Fruit fly (Drosophila melanogaster) whole organism, wandering third instar larva: ENCODE data around the gene CG3744.

Experiments used
- Abd-B ChIP-seq: fragments of >200 bp; optimal IDR thresholded peaks from 2 replicates; lab custom pipeline; 2017; ENCODE audit warnings: missing biosample characterization, missing genetic modification characterization
- CG32264 ChIP-seq: fragments of 200-800 bp; sonication (Bioruptor generic); optimal IDR thresholded peaks from 2 replicates; lab custom pipeline; 2016; ENCODE audit warnings: missing biosample characterization, missing genetic modification characterization
- CG9705 ChIP-seq: fragments of 200-800 bp; sonication (Bioruptor generic); optimal IDR thresholded peaks from 2 replicates; lab custom pipeline; 2018; ENCODE audit warnings: missing biosample characterization, mild to moderate bottlenecking, missing genetic modification characterization
- CrebA ChIP-seq: fragments of 200-800 bp; sonication (Bioruptor generic); optimal IDR thresholded peaks from 2 replicates; lab custom pipeline; 2016; ENCODE audit warnings: missing biosample characterization, mild to moderate bottlenecking, missing genetic modification characterization, borderline replicate concordance
- Dfd ChIP-seq: fragments of >200 bp; optimal IDR thresholded peaks from 2 replicates; lab custom pipeline; 2017; ENCODE audit warnings: missing biosample characterization, missing genetic modification characterization
- Dif ChIP-seq: fragments of 200-275, 200-300 bp; sonication (Bioruptor generic); optimal IDR thresholded peaks from 2 replicates; lab custom pipeline; 2018; ENCODE audit warnings: missing biosample characterization, missing genetic modification characterization; ENCODE audit not compliant: partially characterized antibody
- GATAd ChIP-seq: sonication (Bioruptor generic); optimal IDR thresholded peaks from 2 replicates; lab custom pipeline; 2016; ENCODE audit warnings: missing biosample characterization, missing genetic modification characterization
- HLH106 ChIP-seq: fragments of 200-800 bp; optimal IDR thresholded peaks from 3 replicates; lab custom pipeline; 2019; ENCODE audit warnings: missing biosample characterization, mild to moderate bottlenecking, missing genetic modification characterization, moderate library complexity
- Hnf4 ChIP-seq: fragments of 200-800 bp; sonication (Bioruptor generic); optimal IDR thresholded peaks from 2 replicates; lab custom pipeline; 2016; ENCODE audit warnings: missing biosample characterization, mild to moderate bottlenecking, missing genetic modification characterization
- Hr78 ChIP-seq: fragments of >200 bp; optimal IDR thresholded peaks from 2 replicates; lab custom pipeline; 2017; ENCODE audit warnings: missing biosample characterization, missing genetic modification characterization
- Hr83 ChIP-seq: fragments of 200-300 bp; sonication (Bioruptor generic); optimal IDR thresholded peaks from 2 replicates; lab custom pipeline; 2016; ENCODE audit warnings: missing biosample characterization, mild to moderate bottlenecking, missing genetic modification characterization, moderate library complexity; ENCODE audit not compliant: poor library complexity, severe bottlenecking
- Jra ChIP-seq: sonication (Bioruptor generic); optimal IDR thresholded peaks from 2 replicates; lab custom pipeline; 2016; ENCODE audit warnings: missing biosample characterization, missing genetic modification characterization
- Mio ChIP-seq: sonication (Bioruptor generic); optimal IDR thresholded peaks from 2 replicates; lab custom pipeline; 2016; ENCODE audit warnings: missing biosample characterization, missing genetic modification characterization
- Myc ChIP-seq: fragments of >200 bp; optimal IDR thresholded peaks from 2 replicates; lab custom pipeline; 2017
- N ChIP-seq: fragments of >200 bp; optimal IDR thresholded peaks from 2 replicates; lab custom pipeline; 2018; ENCODE audit warnings: missing biosample characterization, missing external identifiers, missing genetic modification characterization
- OdsH ChIP-seq: fragments of 200-800 bp; sonication (Bioruptor generic); optimal IDR thresholded peaks from 2 replicates; lab custom pipeline; 2016; ENCODE audit warnings: missing biosample characterization, mild to moderate bottlenecking, missing genetic modification characterization
- Rel ChIP-seq, 2 experiments: fragments of 200-800 bp; sonication (Bioruptor generic) in 1 of 2; optimal IDR thresholded peaks; 2 replicates in 1 of 2; 3 replicates in 1 of 2; lab custom pipeline; 2016 to 2019; ENCODE audit warnings: mild to moderate bottlenecking in 2 of 2, missing biosample characterization in 2 of 2, missing genetic modification characterization in 2 of 2, moderate library complexity in 1 of 2
- Sp1 ChIP-seq: fragments of 200-800 bp; sonication (Bioruptor generic); optimal IDR thresholded peaks from 3 replicates; lab custom pipeline; 2019; ENCODE audit warnings: missing biosample characterization, mild to moderate bottlenecking, missing genetic modification characterization, moderate library complexity
- Vsx2 ChIP-seq: fragments of 200-300, 225-300 bp; sonication (Bioruptor generic); optimal IDR thresholded peaks from 2 replicates; lab custom pipeline; 2018; ENCODE audit warnings: missing biosample characterization, missing genetic modification characterization; ENCODE audit not compliant: partially characterized antibody
- br ChIP-seq: fragments of 200-800 bp; sonication (Bioruptor generic); optimal IDR thresholded peaks from 2 replicates; lab custom pipeline; 2016; ENCODE audit warnings: missing biosample characterization, missing genetic modification characterization
- brk ChIP-seq: fragments of 200-800 bp; sonication (Bioruptor generic); optimal IDR thresholded peaks from 2 replicates; lab custom pipeline; 2016; ENCODE audit warnings: missing biosample characterization, mild to moderate bottlenecking, missing genetic modification characterization
- dl ChIP-seq, 2 experiments: fragments of 175-275, 200-275 bp in 1 of 2; fragments of 200-275 bp in 1 of 2; sonication (Bioruptor generic); optimal IDR thresholded peaks; lab custom pipeline; 2018; ENCODE audit warnings: mild to moderate bottlenecking in 2 of 2, missing biosample characterization in 2 of 2, missing genetic modification characterization in 2 of 2, moderate library complexity in 2 of 2; ENCODE audit not compliant: partially characterized antibody in 2 of 2, insufficient read depth in 1 of 2
- dmrt93B ChIP-seq: fragments of 200-800 bp; sonication (Bioruptor generic); optimal IDR thresholded peaks from 2 replicates; lab custom pipeline; 2018; ENCODE audit warnings: missing biosample characterization, mild to moderate bottlenecking, missing genetic modification characterization
- dsf ChIP-seq: sonication (Bioruptor generic); optimal IDR thresholded peaks from 2 replicates; lab custom pipeline; 2016; ENCODE audit warnings: missing biosample characterization, missing genetic modification characterization, borderline replicate concordance
- ey ChIP-seq: fragments of 200-800 bp; sonication (Bioruptor generic); optimal IDR thresholded peaks from 2 replicates; lab custom pipeline; 2016; ENCODE audit warnings: missing biosample characterization, missing genetic modification characterization
- foxo ChIP-seq, 2 experiments: fragments of 200-800 bp; sonication (Bioruptor generic); optimal IDR thresholded peaks; 2 replicates in 1 of 2; 3 replicates in 1 of 2; lab custom pipeline; 2016 to 2017; ENCODE audit warnings: missing biosample characterization in 2 of 2, missing genetic modification characterization in 2 of 2
- fru ChIP-seq: fragments of 200-800 bp; sonication (Bioruptor generic); optimal IDR thresholded peaks from 3 replicates; lab custom pipeline; 2016; ENCODE audit warnings: missing biosample characterization, mild to moderate bottlenecking, missing genetic modification characterization
- h ChIP-seq: fragments of 200-800 bp; sonication (Bioruptor generic); optimal IDR thresholded peaks from 3 replicates; lab custom pipeline; 2016; ENCODE audit warnings: missing biosample characterization, mild to moderate bottlenecking, missing genetic modification characterization
- jim ChIP-seq: fragments of 175-275, 200-325 bp; sonication (Bioruptor generic); optimal IDR thresholded peaks from 2 replicates; lab custom pipeline; 2016; ENCODE audit warnings: missing biosample characterization, mild to moderate bottlenecking, missing genetic modification characterization
- lola ChIP-seq: fragments of >200 bp; optimal IDR thresholded peaks from 2 replicates; lab custom pipeline; 2017; ENCODE audit warnings: missing biosample characterization, missing genetic modification characterization
- pan ChIP-seq: fragments of >200 bp; optimal IDR thresholded peaks from 2 replicates; lab custom pipeline; 2017
- psq ChIP-seq: fragments of 200-800 bp; sonication (Bioruptor generic); optimal IDR thresholded peaks from 3 replicates; lab custom pipeline; 2017; ENCODE audit warnings: missing biosample characterization, mild to moderate bottlenecking, missing genetic modification characterization, moderate library complexity
- rgr ChIP-seq: fragments of 200-800 bp; sonication (Bioruptor generic); optimal IDR thresholded peaks from 3 replicates; lab custom pipeline; 2016; ENCODE audit warnings: missing biosample characterization, mild to moderate bottlenecking, missing genetic modification characterization
- sage ChIP-seq: fragments of 200-800 bp; sonication (Bioruptor generic); optimal IDR thresholded peaks from 2 replicates; lab custom pipeline; 2016; ENCODE audit warnings: missing biosample characterization, mild to moderate bottlenecking, missing genetic modification characterization
- sv ChIP-seq: fragments of 200-800 bp; sonication (Bioruptor generic); optimal IDR thresholded peaks from 3 replicates; lab custom pipeline; 2016; ENCODE audit warnings: missing biosample characterization, missing genetic modification characterization
- tai ChIP-seq: sonication (Bioruptor generic); optimal IDR thresholded peaks from 2 replicates; lab custom pipeline; 2016; ENCODE audit warnings: missing biosample characterization, missing genetic modification characterization
- usp ChIP-seq: fragments of >200 bp; optimal IDR thresholded peaks from 2 replicates; lab custom pipeline; 2017; ENCODE audit warnings: missing biosample characterization, missing genetic modification characterization
- woc ChIP-seq: sonication (Bioruptor generic); optimal IDR thresholded peaks from 2 replicates; lab custom pipeline; 2016; ENCODE audit warnings: missing biosample characterization, mild to moderate bottlenecking, missing genetic modification characterization

The CG3744 gene

DNA sequence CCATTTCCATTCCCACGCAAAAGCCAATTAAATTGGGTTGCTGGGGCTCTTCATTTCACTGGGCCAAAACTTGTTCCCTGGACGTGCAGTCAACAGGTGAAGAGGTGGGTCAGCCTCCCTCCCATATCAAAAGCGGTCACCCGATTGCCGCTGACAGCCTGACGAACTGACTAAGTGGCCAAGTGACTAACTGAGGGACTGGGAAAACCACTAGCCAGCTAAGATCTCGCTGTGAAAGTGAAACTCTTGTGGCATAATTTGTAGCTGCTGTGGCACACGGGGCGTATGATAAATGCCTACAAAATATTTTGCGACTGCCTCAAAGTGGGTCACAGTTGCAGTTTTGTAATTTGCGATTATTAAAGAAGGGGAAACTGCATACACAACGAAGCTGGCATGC lies 12.0 kb upstream of the CG3744 start:
- no peak for TF ChIP-seq brk (GFP tag; lab: Kevin White, UChicago)

DNA sequence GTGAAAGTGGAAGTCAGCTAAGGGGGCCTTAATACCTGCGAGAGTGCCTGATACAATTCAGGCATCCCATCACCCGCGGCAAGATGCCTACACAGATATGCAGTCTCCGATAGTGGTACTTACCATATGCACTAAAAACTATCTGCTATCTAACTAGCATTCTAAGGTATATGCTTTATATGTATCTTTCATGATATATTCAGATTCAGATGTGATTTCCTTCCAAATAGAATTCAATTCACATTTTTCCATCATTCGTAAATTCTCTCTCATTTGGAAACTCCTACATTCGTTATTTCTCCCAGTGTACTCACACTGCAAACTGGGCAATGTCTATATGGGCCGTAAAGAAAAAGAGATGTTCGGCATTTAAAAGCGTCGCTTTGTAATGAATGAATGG lies 10.0 kb upstream of the CG3744 start:
- TF ChIP-seq Hr78 (GFP tag; lab: Kevin White, UChicago) (no peak), sv (no peak), pan (lab: Kevin White, UChicago) (no peak), Dfd (GFP tag; lab: Kevin White, UChicago) (no peak), HLH106 (no peak)

DNA sequence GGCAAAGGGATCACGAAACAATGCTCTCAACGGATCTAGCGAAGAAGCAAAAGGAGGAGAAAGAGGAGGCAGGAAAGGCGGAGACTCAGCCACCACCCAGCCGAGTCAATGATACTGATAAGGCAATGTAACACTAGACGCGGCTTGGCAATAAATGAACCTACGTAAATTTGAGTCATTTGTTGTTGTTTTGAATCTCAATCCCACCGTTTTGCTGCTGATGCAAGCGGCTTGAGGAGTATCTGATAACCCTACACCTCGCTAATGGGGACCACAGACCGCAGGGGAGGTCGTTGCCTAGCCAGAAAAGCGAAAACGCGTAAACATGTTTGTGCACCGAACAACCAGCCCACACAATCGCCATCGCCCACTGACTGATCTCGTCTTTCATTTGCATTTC lies 2.2 kb upstream of the CG3744 start:
- no peak for TF ChIP-seq fru
- TF ChIP-seq Rel (GFP tag; optimal IDR thresholded peaks at IDR 0.05; lab: Kevin White, UChicago): no peak
- TF ChIP-seq Rel (tag; optimal IDR thresholded peaks at IDR 0.05; lab: Kevin White, UChicago): peak; percentile 73

DNA sequence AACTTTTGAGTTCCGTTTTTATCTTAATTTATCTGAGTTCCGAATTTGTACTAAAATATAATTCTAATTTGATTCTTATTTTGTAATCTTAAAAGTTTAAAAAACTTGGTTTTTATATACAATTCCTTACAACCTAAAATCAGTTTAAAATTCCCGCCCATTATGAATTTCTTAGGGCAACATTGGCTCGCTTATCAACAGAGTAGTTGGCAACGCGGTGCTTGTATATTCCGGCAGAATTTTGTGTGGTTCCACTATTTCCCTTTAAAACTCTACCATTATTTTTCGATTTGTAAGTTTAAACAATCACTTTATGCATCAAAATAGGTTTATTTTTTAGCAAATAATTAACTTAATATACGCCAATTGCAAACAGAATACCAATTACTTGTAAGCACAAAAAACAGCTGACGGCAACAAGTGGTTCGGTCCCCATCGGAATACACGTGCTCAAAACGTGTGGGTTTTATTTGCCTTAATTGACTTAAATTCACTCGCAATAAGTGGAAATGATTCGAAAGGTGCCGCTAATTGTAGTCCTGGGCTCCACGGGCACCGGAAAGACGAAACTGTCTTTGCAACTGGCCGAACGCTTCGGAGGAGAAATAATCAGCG lies 496 bp upstream of the CG3744 start, which contains the start of the genes CG11089 and CG31381:
CG11089 (plus strand) TSS at position 203 of the 615 bp plus-strand sequence.
CG31381 (plus strand) TSS at position 203 of the 615 bp plus-strand sequence.
- TF ChIP-seq Abd-B (GFP tag; lab: Kevin White, UChicago): no peak
- TF ChIP-seq Myc (lab: Kevin White, UChicago): peak; percentile 54
- no peak for TF ChIP-seq Rel (GFP tag; optimal IDR thresholded peaks at IDR 0.05; lab: Kevin White, UChicago)
- peak; percentile 99 for TF ChIP-seq Rel (tag; optimal IDR thresholded peaks at IDR 0.05; lab: Kevin White, UChicago)

DNA sequence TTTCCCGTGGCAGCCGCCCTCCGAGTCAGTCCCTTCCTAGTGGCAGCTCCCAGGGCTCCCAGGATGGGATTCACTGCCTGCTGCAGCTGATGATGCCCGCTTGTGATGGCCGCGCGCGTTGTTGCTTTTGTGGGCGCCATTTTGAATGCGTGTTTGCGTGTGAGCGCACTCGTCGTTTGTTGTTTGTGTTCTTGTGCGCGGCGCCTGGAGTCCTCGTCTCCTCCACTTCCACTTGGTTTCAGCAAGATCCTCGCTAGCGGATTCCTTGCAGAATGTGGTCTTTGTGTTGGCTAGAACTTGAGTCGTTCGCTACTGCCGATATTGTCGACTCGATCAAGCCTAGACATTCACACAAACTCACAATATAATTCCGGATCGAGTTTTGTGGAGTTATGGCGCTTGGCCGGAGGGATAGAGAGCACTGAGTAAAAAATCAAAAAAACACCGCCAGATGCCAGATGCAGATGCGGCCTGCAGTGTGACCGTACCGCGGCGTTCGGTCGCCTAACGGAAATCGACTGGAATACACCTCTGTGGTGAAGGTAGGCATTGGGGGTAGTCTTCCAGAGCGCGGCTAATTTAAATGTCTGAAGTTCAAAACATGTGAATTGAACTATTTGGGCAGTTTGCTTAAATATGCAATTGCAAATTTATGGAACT lies 5.9 kb downstream of the CG3744 start, which contains the start of gene CycB3:
CycB3 (minus strand) TSS at position 428 of the 660 bp plus-strand sequence.
- TF ChIP-seq HLH106 (no peak), GATAd (GFP tag; lab: Kevin White, UChicago) (no peak), dmrt93B (GFP tag; lab: Kevin White, UChicago) (no peak), psq (GFP tag; lab: Kevin White, UChicago) (no peak), ey (peak; percentile 17), OdsH (no peak), Dfd (GFP tag; lab: Kevin White, UChicago) (no peak), CG9705 (GFP tag; lab: Kevin White, UChicago) (peak; percentile 43), Vsx2 (GFP tag; lab: Kevin White, UChicago) (peak; percentile 28), lola (GFP tag; lab: Kevin White, UChicago) (no peak), pan (lab: Kevin White, UChicago) (no peak), Dif (GFP tag; lab: Kevin White, UChicago) (no peak), h (GFP tag; lab: Kevin White, UChicago) (no peak), dsf (no peak), sage (GFP tag; lab: Kevin White, UChicago) (no peak), Mio (no peak), br (GFP tag; lab: Kevin White, UChicago) (no peak), brk (GFP tag; lab: Kevin White, UChicago) (no peak), fru (no peak), Hr78 (GFP tag; lab: Kevin White, UChicago) (no peak), rgr (peak; percentile 33), N (no peak), CrebA (GFP tag; lab: Kevin White, UChicago) (no peak), woc (GFP tag; lab: Kevin White, UChicago) (no peak), Jra (no peak), dl (GFP tag; optimal IDR thresholded peaks at IDR 0.05; lab: Kevin White, UChicago; ENCODE audit: insufficient read depth in 1 of 2, partially characterized antibody in 2 of 2) (no peak), Hnf4 (GFP tag; lab: Kevin White, UChicago) (no peak), Rel (GFP tag; optimal IDR thresholded peaks at IDR 0.05; lab: Kevin White, UChicago) (no peak), Rel (tag; optimal IDR thresholded peaks at IDR 0.05; lab: Kevin White, UChicago) (peak; percentile 50), usp (no peak), jim (GFP tag; lab: Kevin White, UChicago) (no peak), tai (no peak), foxo (GFP tag; optimal IDR thresholded peaks at IDR 0.05; lab: Kevin White, UChicago) (no peak), CG32264 (no peak), Hr83 (GFP tag; lab: Kevin White, UChicago) (no peak), Myc (lab: Kevin White, UChicago) (peak; percentile 58), Sp1 (GFP tag; lab: Kevin White, UChicago) (peak; percentile 21), Abd-B (GFP tag; lab: Kevin White, UChicago) (no peak), sv (no peak)
